Worm (Caenorhabditis elegans): ENCODE measurements around the gene M117.4.
A peak's percentile ranks its signal among the peaks of the same experiment; 100 is the strongest.

M117.4 gene

DNA sequence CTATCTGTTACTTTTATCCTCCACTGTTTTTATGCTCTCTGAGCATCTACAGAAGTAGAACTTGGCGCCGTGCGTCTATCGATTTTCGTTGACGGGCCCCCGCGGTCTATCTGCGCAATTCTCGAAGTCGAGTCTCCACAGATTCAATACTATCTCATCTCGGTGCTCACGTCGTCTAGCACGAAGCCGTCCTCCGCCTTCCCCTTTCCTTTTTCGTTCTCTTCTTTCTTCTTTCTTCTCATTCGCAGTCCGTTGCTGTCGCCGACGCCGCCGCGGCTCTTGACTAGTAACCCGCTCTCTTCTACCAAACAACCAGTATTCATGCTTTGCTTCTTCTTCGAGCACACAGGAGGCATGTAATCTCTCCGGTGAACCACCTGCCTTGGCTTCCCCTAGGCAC, 37.7 kb upstream of the M117.4 start:
- TF ChIP-seq odd-2 (tag; optimal IDR thresholded peaks at IDR 0.05) (no peak), hlh-6 (tag; optimal IDR thresholded peaks at IDR 0.05) (peak; percentile 32), ceh-48 (tag; optimal IDR thresholded peaks at IDR 0.05) (peak; percentile 93), tbx-2 (tag; optimal IDR thresholded peaks at IDR 0.05) (peak; percentile 32), sox-4 (tag; optimal IDR thresholded peaks at IDR 0.05) (peak; percentile 26), C08G9.2 (tag; optimal IDR thresholded peaks at IDR 0.05) (peak; percentile 57), syd-9 (tag; optimal IDR thresholded peaks at IDR 0.05) (peak; percentile 43), pqm-1 (tag; optimal IDR thresholded peaks at IDR 0.05) (no peak), ceh-31 (tag; optimal IDR thresholded peaks at IDR 0.05) (peak; percentile 49), ceh-34 (tag; optimal IDR thresholded peaks at IDR 0.05) (peak; percentile 48), eyg-1 (tag; optimal IDR thresholded peaks at IDR 0.05) (no peak), unc-42 (tag; optimal IDR thresholded peaks at IDR 0.05) (peak; percentile 57), hlh-8 (tag; optimal IDR thresholded peaks at IDR 0.05) (no peak), pros-1 (tag; optimal IDR thresholded peaks at IDR 0.05) (peak; percentile 65), elt-4 (tag; optimal IDR thresholded peaks at IDR 0.05) (peak; percentile 1)

DNA sequence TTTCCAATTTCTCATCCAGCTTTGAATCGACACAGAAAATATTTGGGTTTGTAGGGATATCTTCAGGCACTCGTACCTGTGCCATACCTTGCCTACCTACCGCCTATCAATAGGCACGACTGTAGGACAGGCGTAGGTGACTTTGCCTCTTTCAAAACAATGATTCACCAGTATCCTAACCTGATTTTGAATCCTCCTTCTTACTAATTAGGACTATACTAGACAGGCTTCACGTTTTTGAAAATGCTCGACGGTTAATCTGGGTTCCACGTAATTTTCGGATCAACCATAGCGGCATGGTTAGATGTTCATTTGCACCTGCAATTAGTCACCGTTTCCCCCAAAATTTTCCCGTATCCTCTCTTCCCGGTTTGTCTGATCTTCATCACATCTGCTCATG, 35.1 kb upstream of the M117.4 start:
- TF ChIP-seq gmeb-2 (tag; optimal IDR thresholded peaks at IDR 0.05) (no peak), ceh-22 (tag; optimal IDR thresholded peaks at IDR 0.05) (no peak), pax-1 (tag; optimal IDR thresholded peaks at IDR 0.05) (no peak)

DNA sequence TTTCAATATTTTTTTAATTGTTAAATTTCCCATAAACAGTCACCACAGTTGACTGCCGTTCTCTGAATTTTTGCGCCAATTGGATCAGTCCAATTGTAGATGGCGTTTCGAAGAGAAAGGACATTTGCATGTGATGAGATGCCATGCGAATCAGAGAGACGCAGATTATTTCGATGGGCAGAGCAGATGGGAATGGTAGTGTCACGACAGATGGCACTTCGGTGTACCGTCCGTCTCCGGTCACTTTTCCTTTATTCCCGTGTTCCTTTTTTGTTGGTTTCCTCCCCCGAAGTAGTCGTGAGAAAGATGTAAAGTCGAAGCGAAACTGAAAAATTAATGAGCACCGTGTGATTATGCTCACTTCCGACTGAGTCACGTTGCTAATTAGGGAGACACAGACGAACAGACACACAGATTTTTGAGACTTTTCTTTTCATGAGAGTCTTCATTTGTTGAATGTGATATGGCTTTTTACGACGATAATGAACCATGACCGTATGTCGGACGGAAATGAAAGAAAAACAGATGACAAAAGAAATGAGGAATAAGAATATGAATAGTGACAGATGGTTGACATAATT, 34.4 kb upstream of the M117.4 start:
- no peak for TF ChIP-seq ceh-45 (GFP tag; IDR thresholded peaks at IDR 0.05)
- TF ChIP-seq hlh-6 (tag; optimal IDR thresholded peaks at IDR 0.05) = no peak
- TF ChIP-seq F13H6.1 (tag; optimal IDR thresholded peaks at IDR 0.05) = no peak
- TF ChIP-seq ceh-31 (tag; optimal IDR thresholded peaks at IDR 0.05) = peak; percentile 37
- no peak for TF ChIP-seq K02D7.2 (tag; optimal IDR thresholded peaks at IDR 0.05)
- no peak for TF ChIP-seq ceh-18 (tag; optimal IDR thresholded peaks at IDR 0.05)
- TF ChIP-seq nfya-1 (tag; optimal IDR thresholded peaks at IDR 0.05) = peak; percentile 20
- TF ChIP-seq hlh-8 (tag; optimal IDR thresholded peaks at IDR 0.05) = no peak
- TF ChIP-seq hlh-30 (tag; optimal IDR thresholded peaks at IDR 0.05; ENCODE audit: insufficient read depth) = peak; percentile 13
- TF ChIP-seq ceh-6 (GFP tag; optimal IDR thresholded peaks at IDR 0.05) = no peak
- TF ChIP-seq ceh-9 (tag; optimal IDR thresholded peaks at IDR 0.05) = no peak
- no peak for TF ChIP-seq odd-2 (tag; optimal IDR thresholded peaks at IDR 0.05)
- no peak for TF ChIP-seq sox-2 (GFP tag; IDR thresholded peaks at IDR 0.05)
- TF ChIP-seq ceh-14 (tag; optimal IDR thresholded peaks at IDR 0.05) = no peak
- TF ChIP-seq pha-2 (tag; optimal IDR thresholded peaks at IDR 0.05) = no peak
- TF ChIP-seq pqm-1 (tag; optimal IDR thresholded peaks at IDR 0.05) = no peak
- TF ChIP-seq ttx-3 (tag; optimal IDR thresholded peaks at IDR 0.05) = peak; percentile 64
- peak; percentile 3 for TF ChIP-seq unc-42 (tag; optimal IDR thresholded peaks at IDR 0.05)
- TF ChIP-seq hlh-15 (tag; optimal IDR thresholded peaks at IDR 0.05) = no peak
- no peak for TF ChIP-seq elt-2 (tag; optimal IDR thresholded peaks at IDR 0.05)
- TF ChIP-seq pha-4 (tag; optimal IDR thresholded peaks at IDR 0.05) = no peak

ce11 chrIV:11864226-11864625, 30.9 kb upstream of the M117.4 start, which contains the start of gene trpa-1:
TSS of gene trpa-1 (plus strand) at chrIV:11864526.
- TF ChIP-seq pha-2 (tag; optimal IDR thresholded peaks at IDR 0.05) (no peak), ceh-45 (GFP tag; IDR thresholded peaks at IDR 0.05) (no peak)

DNA sequence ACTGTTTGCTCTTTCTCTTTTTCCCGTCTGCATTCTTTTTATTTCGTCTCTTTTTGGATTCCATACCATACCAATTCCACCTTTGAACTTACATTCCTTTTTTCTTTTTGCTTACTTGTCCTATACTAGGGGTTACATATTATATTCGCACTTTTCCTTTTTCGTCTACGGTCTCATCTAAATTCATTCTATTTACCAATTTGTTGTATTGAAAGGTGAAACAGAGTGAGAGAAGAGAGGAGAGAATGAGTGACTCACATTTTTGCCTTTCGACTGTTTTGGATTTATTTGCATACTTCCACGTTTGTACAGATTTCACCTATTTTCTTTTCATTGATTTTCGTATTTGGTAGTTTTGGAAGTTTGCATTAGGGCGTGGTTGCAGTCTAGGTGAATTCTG, 30.1 kb upstream of the M117.4 start:
- TF ChIP-seq pros-1 (tag; optimal IDR thresholded peaks at IDR 0.05) = no peak
- TF ChIP-seq fkh-6 (tag; optimal IDR thresholded peaks at IDR 0.05) = no peak
